Fruit fly (Drosophila melanogaster): ENCODE measurements around the gene pins.

The pins gene

DNA sequence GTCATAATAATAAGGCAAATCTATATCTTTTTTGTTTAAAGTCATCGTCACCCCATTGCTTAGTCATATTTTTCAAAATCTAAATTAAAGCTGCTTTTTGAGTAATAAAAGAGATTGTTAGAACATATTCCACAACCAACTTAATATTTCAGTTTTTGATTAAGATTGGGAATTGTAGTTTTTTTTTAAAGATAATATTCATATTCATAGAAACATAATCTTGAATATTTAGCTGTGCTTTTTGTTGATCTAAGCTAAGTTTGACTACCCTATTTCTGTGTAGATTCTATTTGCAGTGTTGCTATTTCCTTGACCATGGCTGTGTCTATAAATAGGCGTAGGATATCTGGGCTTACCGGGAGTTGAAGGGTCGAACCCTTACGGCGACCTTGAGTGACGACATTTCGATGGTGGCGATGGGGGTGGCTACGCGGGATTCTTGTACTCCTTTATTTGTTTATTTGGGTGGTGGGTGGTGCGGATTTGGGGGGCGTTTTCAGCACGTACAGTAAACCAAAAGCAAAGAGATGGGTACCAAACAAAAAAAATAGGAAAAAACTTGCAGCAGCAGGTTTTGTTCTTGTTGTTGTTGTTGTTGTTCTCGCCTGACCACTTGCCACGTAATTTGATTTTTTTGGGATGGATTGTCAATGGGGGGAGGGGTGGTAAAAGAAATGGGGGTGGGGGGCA is 24.5 kb upstream of the pins start (continued):
- TF ChIP-seq hb (GFP tag; IDR thresholded peaks at IDR 0.05; ENCODE audit: partially characterized antibody) (no peak), CG14965 (GFP tag; optimal IDR thresholded peaks at IDR 0.05; ENCODE audit: borderline replicate concordance) (no peak), Eip74EF (GFP tag; optimal IDR thresholded peaks at IDR 0.05) (no peak), h (optimal IDR thresholded peaks at IDR 0.05) (no peak), D (optimal IDR thresholded peaks at IDR 0.05) (no peak), D (GFP tag; optimal IDR thresholded peaks at IDR 0.05) (no peak), CG14667 (GFP tag; IDR thresholded peaks at IDR 0.05) (no peak), B-H2 (GFP tag; optimal IDR thresholded peaks at IDR 0.05) (no peak), TFAM (GFP tag; optimal IDR thresholded peaks at IDR 0.05) (no peak), CG8359 (GFP tag; optimal IDR thresholded peaks at IDR 0.05; ENCODE audit: borderline replicate concordance) (no peak), Meics (GFP tag; optimal IDR thresholded peaks at IDR 0.05) (no peak), schlank (tag; optimal IDR thresholded peaks at IDR 0.05) (no peak), her (GFP tag; optimal IDR thresholded peaks at IDR 0.05) (no peak), wek (GFP tag; optimal IDR thresholded peaks at IDR 0.05) (no peak), CG13287 (GFP tag; IDR thresholded peaks at IDR 0.05; ENCODE audit: partially characterized antibody) (no peak), CG4424 (GFP tag; optimal IDR thresholded peaks at IDR 0.05) (no peak), Bdp1 (GFP tag; optimal IDR thresholded peaks at IDR 0.05) (no peak), unpg (GFP tag; optimal IDR thresholded peaks at IDR 0.05) (no peak), cas (GFP tag; IDR thresholded peaks at IDR 0.05) (no peak), CG15514 (GFP tag; optimal IDR thresholded peaks at IDR 0.05) (no peak), CG17328 (GFP tag; IDR thresholded peaks at IDR 0.05) (no peak), Aef1 (GFP tag; IDR thresholded peaks at IDR 0.05) (no peak), CG15601 (tag; optimal IDR thresholded peaks at IDR 0.05) (no peak), chn (GFP tag; optimal IDR thresholded peaks at IDR 0.05) (peak; percentile 16), klu (GFP tag; IDR thresholded peaks at IDR 0.05) (no peak), CG7745 (tag; optimal IDR thresholded peaks at IDR 0.05) (no peak), CG12391 (tag; optimal IDR thresholded peaks at IDR 0.05) (peak; percentile 32), CG31224 (GFP tag; IDR thresholded peaks at IDR 0.05) (no peak), B-H1 (GFP tag; IDR thresholded peaks at IDR 0.05) (no peak), Bteb2 (GFP tag; optimal IDR thresholded peaks at IDR 0.05) (no peak), bigmax (GFP tag; optimal IDR thresholded peaks at IDR 0.05) (no peak), Awh (GFP tag; IDR thresholded peaks at IDR 0.05) (no peak), CG17385 (GFP tag; optimal IDR thresholded peaks at IDR 0.05) (no peak), sr (GFP tag; IDR thresholded peaks at IDR 0.05) (no peak), CG1602 (GFP tag; optimal IDR thresholded peaks at IDR 0.05) (no peak), CG7556 (GFP tag; optimal IDR thresholded peaks at IDR 0.05) (no peak), CG14441 (GFP tag; IDR thresholded peaks at IDR 0.05) (no peak), HHEX (GFP tag; optimal IDR thresholded peaks at IDR 0.05) (no peak), Opbp (GFP tag; IDR thresholded peaks at IDR 0.05; ENCODE audit: partially characterized antibody) (no peak), HLH54F (GFP tag; optimal IDR thresholded peaks at IDR 0.05) (no peak), ewg (GFP tag; optimal IDR thresholded peaks at IDR 0.05) (no peak), Oli (tag; optimal IDR thresholded peaks at IDR 0.05) (peak; percentile 30), MTF-1 (GFP tag; optimal IDR thresholded peaks at IDR 0.05; ENCODE audit: borderline replicate concordance) (no peak), ase (GFP tag; IDR thresholded peaks at IDR 0.05) (no peak), CG32532 (GFP tag; IDR thresholded peaks at IDR 0.05) (0 out of 2 replicates have a peak, but pooled peaks have one; percentile 13), CG1233 (GFP tag; optimal IDR thresholded peaks at IDR 0.05) (no peak), CG11247 (GFP tag; IDR thresholded peaks at IDR 0.05) (no peak), Optix (GFP tag; IDR thresholded peaks at IDR 0.05) (no peak), slbo (GFP tag; IDR thresholded peaks at IDR 0.05) (peak; percentile 14; the same call in 1 of the 2 replicates), Taf1 (GFP tag; IDR thresholded peaks at IDR 0.05) (no peak), dati (GFP tag; IDR thresholded peaks at IDR 0.05) (no peak)

Data from whole organism, embryonic.